Fruit fly (Drosophila melanogaster) whole organism, prepupa: ENCODE measurements around the gene mus101.
A peak's percentile ranks its signal among the peaks of the same experiment; 100 is the strongest.

Experiments used
- Blimp-1 ChIP-seq: fragments of 200-800 bp; sonication (Bioruptor generic); optimal IDR thresholded peaks from 3 replicates; lab custom pipeline; 2017; ENCODE audit warnings: missing biosample characterization, missing genetic modification characterization, mild to moderate bottlenecking, moderate library complexity, missing genetic modification reagents
- CG10631 ChIP-seq: fragments of 200-800 bp; sonication (Bioruptor generic); optimal IDR thresholded peaks from 2 replicates; lab custom pipeline; 2016; ENCODE audit warnings: missing biosample characterization, missing genetic modification characterization
- CG10669 ChIP-seq: fragments of 200-800 bp; sonication (Bioruptor generic); optimal IDR thresholded peaks from 3 replicates; lab custom pipeline; 2018; ENCODE audit warnings: missing biosample characterization, mild to moderate bottlenecking, missing genetic modification characterization, moderate library complexity
- CG11294 ChIP-seq: fragments of 200-800 bp; sonication (Bioruptor generic); IDR thresholded peaks from 2 replicates; pipeline ENCODE4 v1.3.6; 2022; ENCODE audit warnings: missing biosample characterization, missing genetic modification characterization
- CG11762 ChIP-seq: fragments of 200-800 bp; sonication (Bioruptor generic); optimal IDR thresholded peaks from 3 replicates; lab custom pipeline; 2016; ENCODE audit warnings: missing biosample characterization, missing genetic modification characterization; ENCODE audit not compliant: insufficient read depth
- CG11902 ChIP-seq: fragments of 200-800 bp; sonication (Bioruptor generic); optimal IDR thresholded peaks from 3 replicates; lab custom pipeline; 2016; ENCODE audit warnings: missing biosample characterization, missing genetic modification characterization
- CG15336 ChIP-seq: fragments of 200-800 bp; sonication (Bioruptor generic); IDR thresholded peaks from 2 replicates; pipeline ENCODE4 v1.3.6; 2022; ENCODE audit warnings: missing biosample characterization, missing genetic modification characterization
- CG31627 ChIP-seq: fragments of 200-800 bp; sonication (Bioruptor generic); optimal IDR thresholded peaks from 3 replicates; lab custom pipeline; 2016; ENCODE audit warnings: missing biosample characterization, missing genetic modification characterization
- CG32006 ChIP-seq: fragments of 200-800 bp; sonication (Bioruptor generic); optimal IDR thresholded peaks from 3 replicates; lab custom pipeline; 2017; ENCODE audit warnings: missing biosample characterization, mild to moderate bottlenecking, missing genetic modification characterization
- CG34406 ChIP-seq: fragments of 200-800 bp; sonication (Bioruptor generic); optimal IDR thresholded peaks from 3 replicates; lab custom pipeline; 2016; ENCODE audit warnings: missing biosample characterization, missing genetic modification characterization
- CG4318 ChIP-seq: fragments of 200-800 bp; sonication (Bioruptor generic); optimal IDR thresholded peaks from 3 replicates; lab custom pipeline; 2017; ENCODE audit warnings: missing biosample characterization, mild to moderate bottlenecking, missing genetic modification characterization
- CG6163 ChIP-seq: fragments of 200-800 bp; sonication (Bioruptor generic); IDR thresholded peaks from 3 replicates; pipeline ENCODE4 v1.3.6; 2022; ENCODE audit warnings: missing biosample characterization, missing genetic modification characterization
- CG6792 ChIP-seq: fragments of 200-800 bp; sonication (Bioruptor generic); optimal IDR thresholded peaks from 3 replicates; lab custom pipeline; 2016; ENCODE audit warnings: missing biosample characterization, missing genetic modification characterization
- CG6808 ChIP-seq: fragments of 200-800 bp; sonication (Bioruptor generic); optimal IDR thresholded peaks from 3 replicates; lab custom pipeline; 2017; ENCODE audit warnings: missing biosample characterization, missing genetic modification characterization, mild to moderate bottlenecking, moderate library complexity, missing genetic modification reagents
- CG8119 ChIP-seq: fragments of 200-800 bp; sonication (Bioruptor generic); IDR thresholded peaks from 3 replicates; pipeline ENCODE4 v1.3.6; 2022; ENCODE audit warnings: missing biosample characterization, missing genetic modification characterization
- CG8319 ChIP-seq: fragments of 200-800 bp; sonication (Bioruptor generic); optimal IDR thresholded peaks from 3 replicates; lab custom pipeline; 2016; ENCODE audit warnings: missing biosample characterization, missing genetic modification characterization
- CG8632 ChIP-seq: fragments of 200-800 bp; sonication (Bioruptor generic); optimal IDR thresholded peaks from 3 replicates; lab custom pipeline; 2016; ENCODE audit warnings: missing biosample characterization, missing genetic modification characterization
- CG9139 ChIP-seq: fragments of 200-800 bp; sonication (Bioruptor generic); optimal IDR thresholded peaks from 3 replicates; lab custom pipeline; 2017; ENCODE audit warnings: missing biosample characterization, mild to moderate bottlenecking, missing genetic modification characterization
- Eip75B ChIP-seq: fragments of 200-800 bp; sonication (Bioruptor generic); optimal IDR thresholded peaks from 3 replicates; lab custom pipeline; 2016; ENCODE audit warnings: missing biosample characterization, missing genetic modification characterization
- Eip78C ChIP-seq: fragments of 200-800 bp; sonication (Bioruptor generic); peaks from one replicate; lab custom pipeline; 2016; ENCODE audit warnings: missing biosample characterization, missing genetic modification characterization
- Ets21C ChIP-seq: fragments of 200-800 bp; sonication (Bioruptor generic); optimal IDR thresholded peaks from 3 replicates; lab custom pipeline; 2016; ENCODE audit warnings: missing biosample characterization, missing genetic modification characterization
- Ets96B ChIP-seq: fragments of 200-800 bp; optimal IDR thresholded peaks from 2 replicates; lab custom pipeline; 2019; ENCODE audit warnings: missing biosample characterization, mild to moderate bottlenecking, missing genetic modification characterization, moderate library complexity
- Gug ChIP-seq: fragments of 200-800 bp; sonication (Bioruptor generic); IDR thresholded peaks from 2 replicates; pipeline ENCODE4 v1.3.6; 2022; ENCODE audit warnings: missing biosample characterization, missing genetic modification characterization
- Hr38 ChIP-seq: sonication (Bioruptor generic); optimal IDR thresholded peaks from 2 replicates; lab custom pipeline; 2016; ENCODE audit warnings: missing biosample characterization, missing genetic modification characterization
- Hr39 ChIP-seq: fragments of 200-800 bp; sonication (Bioruptor generic); optimal IDR thresholded peaks from 2 replicates; lab custom pipeline; 2016; ENCODE audit warnings: missing biosample characterization, missing genetic modification characterization
- Hr4 ChIP-seq: fragments of 200-800 bp; sonication (Bioruptor generic); optimal IDR thresholded peaks from 3 replicates; lab custom pipeline; 2016; ENCODE audit warnings: missing biosample characterization, missing genetic modification characterization
- Lpt ChIP-seq: fragments of 200-800 bp; sonication (Bioruptor generic); optimal IDR thresholded peaks from 3 replicates; lab custom pipeline; 2016; ENCODE audit warnings: missing biosample characterization, missing genetic modification characterization
- Met ChIP-seq: fragments of 200-800 bp; sonication (Bioruptor generic); optimal IDR thresholded peaks from 3 replicates; lab custom pipeline; 2016; ENCODE audit warnings: missing biosample characterization, missing genetic modification characterization
- OdsH ChIP-seq: fragments of 200-800 bp; sonication (Bioruptor generic); optimal IDR thresholded peaks from 3 replicates; lab custom pipeline; 2016; ENCODE audit warnings: missing biosample characterization, missing genetic modification characterization
- Smox ChIP-seq: fragments of 200-800 bp; sonication (Bioruptor generic); optimal IDR thresholded peaks from 3 replicates; lab custom pipeline; 2016; ENCODE audit warnings: missing biosample characterization, missing genetic modification characterization
- Sox102F ChIP-seq: fragments of 200-800 bp; sonication (Bioruptor generic); optimal IDR thresholded peaks from 2 replicates; lab custom pipeline; 2016; ENCODE audit warnings: missing biosample characterization, mild to moderate bottlenecking, missing genetic modification characterization
- Sox15 ChIP-seq: fragments of 200-800 bp; sonication (Bioruptor generic); optimal IDR thresholded peaks from 3 replicates; lab custom pipeline; 2016; ENCODE audit warnings: missing biosample characterization, missing genetic modification characterization
- achi ChIP-seq: fragments of 200-800 bp; sonication (Bioruptor generic); optimal IDR thresholded peaks from 3 replicates; lab custom pipeline; 2016; ENCODE audit warnings: missing biosample characterization, missing genetic modification characterization
- acj6 ChIP-seq: fragments of 200-800 bp; sonication (Bioruptor generic); optimal IDR thresholded peaks from 3 replicates; lab custom pipeline; 2016; ENCODE audit warnings: missing biosample characterization, missing genetic modification characterization
- cyc ChIP-seq: fragments of 200-800 bp; sonication (Bioruptor generic); optimal IDR thresholded peaks from 3 replicates; lab custom pipeline; 2016; ENCODE audit warnings: missing biosample characterization, missing genetic modification characterization
- dac ChIP-seq: fragments of 200-800 bp; sonication (Bioruptor generic); optimal IDR thresholded peaks from 2 replicates; lab custom pipeline; 2017; ENCODE audit warnings: missing biosample characterization, mild to moderate bottlenecking, missing genetic modification characterization
- dsx ChIP-seq: fragments of 200-800 bp; optimal IDR thresholded peaks from 3 replicates; lab custom pipeline; 2019; ENCODE audit warnings: missing biosample characterization, mild to moderate bottlenecking, missing genetic modification characterization, moderate library complexity; ENCODE audit not compliant: poor library complexity, severe bottlenecking
- eg ChIP-seq: fragments of 200-800 bp; sonication (Bioruptor generic); IDR thresholded peaks from 3 replicates; pipeline ENCODE4 v1.3.6; 2022; ENCODE audit warnings: missing biosample characterization, missing genetic modification characterization
- esn ChIP-seq: fragments of 200-800 bp; sonication (Bioruptor generic); optimal IDR thresholded peaks from 2 replicates; lab custom pipeline; 2016; ENCODE audit warnings: missing biosample characterization, mild to moderate bottlenecking, missing genetic modification characterization, moderate library complexity
- fd85E ChIP-seq: fragments of 200-800 bp; sonication (Bioruptor generic); optimal IDR thresholded peaks from 3 replicates; lab custom pipeline; 2016; ENCODE audit warnings: missing biosample characterization, missing genetic modification characterization
- fkh ChIP-seq: fragments of 200-800 bp; sonication (Bioruptor generic); optimal IDR thresholded peaks from 3 replicates; lab custom pipeline; 2017; ENCODE audit warnings: missing biosample characterization, mild to moderate bottlenecking, missing genetic modification characterization, moderate library complexity
- net ChIP-seq: fragments of 200-800 bp; sonication (Bioruptor generic); optimal IDR thresholded peaks from 3 replicates; lab custom pipeline; 2016; ENCODE audit warnings: missing biosample characterization, missing genetic modification characterization
- pdm3 ChIP-seq: fragments of 200-800 bp; sonication (Bioruptor generic); optimal IDR thresholded peaks from 3 replicates; lab custom pipeline; 2016; ENCODE audit warnings: missing biosample characterization, missing genetic modification characterization
- salr ChIP-seq, 2 experiments: fragments of 200-800 bp; sonication (Bioruptor generic); optimal IDR thresholded peaks; 3 replicates each; lab custom pipeline; 2016 to 2018; ENCODE audit warnings: missing biosample characterization in 2 of 2, missing genetic modification characterization in 2 of 2, mild to moderate bottlenecking in 1 of 2
- spab ChIP-seq: fragments of 200-800 bp; sonication (Bioruptor generic); optimal IDR thresholded peaks from 2 replicates; lab custom pipeline; 2017; ENCODE audit warnings: missing biosample characterization, mild to moderate bottlenecking, missing genetic modification characterization, missing genetic modification reagents
- ss ChIP-seq, 2 experiments: fragments of 200-800 bp; sonication (Bioruptor generic); optimal IDR thresholded peaks; 2 replicates in 1 of 2; 3 replicates in 1 of 2; lab custom pipeline; 2017 to 2018; ENCODE audit warnings: mild to moderate bottlenecking in 2 of 2, missing biosample characterization in 2 of 2, missing genetic modification characterization in 2 of 2, moderate library complexity in 1 of 2
- svp ChIP-seq: fragments of 200-800 bp; sonication (Bioruptor generic); peaks from one replicate; lab custom pipeline; 2016; ENCODE audit warnings: missing biosample characterization, missing genetic modification characterization
- topi ChIP-seq: fragments of 200-800 bp; sonication (Bioruptor generic); optimal IDR thresholded peaks from 3 replicates; lab custom pipeline; 2016; ENCODE audit warnings: missing biosample characterization, missing genetic modification characterization
- vri ChIP-seq: fragments of 200-800 bp; sonication (Bioruptor generic); optimal IDR thresholded peaks from 3 replicates; lab custom pipeline; 2016; ENCODE audit warnings: missing biosample characterization, mild to moderate bottlenecking, missing genetic modification characterization

The mus101 gene

dm6 chrX:13753775-13754174 is 31.7 kb downstream of the mus101 start:
- TF ChIP-seq CG6808 (GFP tag; lab: Kevin White, UChicago) (no peak), CG6792 (GFP tag; lab: Kevin White, UChicago) (no peak), CG8119 (GFP tag; lab: Robert Waterston, UW) (no peak), CG6163 (no peak), svp (peak; percentile 58), Hr39 (no peak), esn (GFP tag; lab: Kevin White, UChicago) (no peak), topi (no peak)
- TF ChIP-seq, all 60 proteins: peak for 1

- TF ChIP-seq ss (GFP tag; optimal IDR thresholded peaks at IDR 0.05; lab: Kevin White, UChicago) (peak in 1 of 2 experiments; percentile 25), cyc (peak; percentile 20), Gug (GFP tag; lab: Robert Waterston, UW) (peak; percentile 42), CG6792 (GFP tag; lab: Kevin White, UChicago) (peak; percentile 36), CG8319 (GFP tag; lab: Kevin White, UChicago) (no peak), Hr4 (GFP tag; lab: Kevin White, UChicago) (peak; percentile 26), CG10669 (GFP tag; lab: Kevin White, UChicago) (peak; percentile 26), topi (peak; percentile 62), salr (GFP tag; optimal IDR thresholded peaks at IDR 0.05; lab: Kevin White, UChicago) (peak in 1 of 2 experiments; percentile 39), dsx (GFP tag; lab: Kevin White, UChicago) (no peak), Lpt (GFP tag; lab: Kevin White, UChicago) (peak; percentile 28), CG34406 (GFP tag; lab: Kevin White, UChicago) (peak; percentile 50), Met (GFP tag; lab: Kevin White, UChicago) (peak; percentile 62), svp (peak; percentile 77), pdm3 (peak; percentile 32), Sox15 (peak; percentile 8), CG32006 (GFP tag; lab: Kevin White, UChicago) (peak; percentile 53), net (GFP tag; lab: Kevin White, UChicago) (peak; percentile 34), Ets96B (peak; percentile 34), CG8632 (GFP tag; lab: Kevin White, UChicago) (peak; percentile 6), CG6808 (GFP tag; lab: Kevin White, UChicago) (peak; percentile 59), acj6 (peak; percentile 31), esn (GFP tag; lab: Kevin White, UChicago) (peak; percentile 48), CG15336 (peak; percentile 58), OdsH (peak; percentile 22), vri (GFP tag; lab: Kevin White, UChicago) (peak; percentile 58), Ets21C (GFP tag; lab: Kevin White, UChicago) (peak; percentile 13), Blimp-1 (GFP tag; lab: Kevin White, UChicago) (no peak), spab (GFP tag; lab: Kevin White, UChicago) (peak; percentile 7), Hr38 (no peak), Smox (GFP tag; lab: Kevin White, UChicago) (peak; percentile 62), eg (GFP tag; lab: Robert Waterston, UW) (peak; percentile 80), Sox102F (GFP tag; lab: Kevin White, UChicago) (peak; percentile 38), fkh (no peak), CG11762 (GFP tag; lab: Kevin White, UChicago) (peak; percentile 3), CG10631 (GFP tag; lab: Kevin White, UChicago) (peak; percentile 1), Hr39 (peak; percentile 35), CG4318 (GFP tag; lab: Kevin White, UChicago) (peak; percentile 26), achi (GFP tag; lab: Kevin White, UChicago) (peak; percentile 47), CG6163 (peak; percentile 88; the same call in 2 of the 3 replicates), CG8119 (GFP tag; lab: Robert Waterston, UW) (peak; percentile 73), Eip78C (GFP tag; lab: Kevin White, UChicago) (peak; percentile 78), CG31627 (GFP tag; lab: Kevin White, UChicago) (peak; percentile 38), CG11902 (GFP tag; lab: Kevin White, UChicago) (no peak), CG9139 (peak; percentile 29), fd85E (GFP tag; lab: Kevin White, UChicago) (no peak), dac (GFP tag; lab: Kevin White, UChicago) (no peak), CG11294 (GFP tag; lab: Robert Waterston, UW) (no peak; the same call in 1 of the 2 replicates), Eip75B (no peak)
Observed at dm6 chrX:13754476-13754875, 32.4 kb downstream of the mus101 start.
